Worm (Caenorhabditis elegans) whole organism, early embryonic: ENCODE results near the gene math-14.
"Not testable (repeated sequence)": the region's sequence is repeated elsewhere in the genome, so short reads cannot be mapped to it uniquely, and the experiment has no call there.

Experiments used
- B0310.2 ChIP-seq: sonication (generic microtip); optimal IDR thresholded peaks from 2 replicates; lab custom pipeline; 2016; ENCODE audit warnings: mild to moderate bottlenecking, missing genetic modification characterization, missing compliant biosample characterization
- F13C5.2 ChIP-seq: sonication (generic microtip); optimal IDR thresholded peaks from 2 replicates; lab custom pipeline; 2017; ENCODE audit warnings: mild to moderate bottlenecking, missing genetic modification characterization, inconsistent platforms, missing compliant biosample characterization
- aly-1 ChIP-seq: sonication (generic microtip); optimal IDR thresholded peaks from 2 replicates; lab custom pipeline; 2016; ENCODE audit warnings: missing genetic modification characterization, missing compliant biosample characterization
- ama-1 ChIP-seq: fragments of 150-350 bp; optimal IDR thresholded peaks from 2 replicates; lab custom pipeline; 2014
- ceh-13 ChIP-seq: fragments of 200-800 bp; sonication (Bioruptor generic); optimal IDR thresholded peaks from 2 replicates; lab custom pipeline; 2018; ENCODE audit warnings: mild to moderate bottlenecking, missing genetic modification characterization, missing compliant biosample characterization
- ceh-36 ChIP-seq: sonication (generic microtip); optimal IDR thresholded peaks from 2 replicates; lab custom pipeline; 2016; ENCODE audit warnings: missing genetic modification characterization, inconsistent platforms, missing compliant biosample characterization
- ets-7 ChIP-seq: sonication (generic microtip); optimal IDR thresholded peaks from 2 replicates; lab custom pipeline; 2016; ENCODE audit warnings: missing genotype, missing genetic modification characterization, missing compliant biosample characterization
- flt-1 ChIP-seq: fragments of 200-800 bp; sonication (Bioruptor generic); IDR thresholded peaks from 2 replicates; pipeline ENCODE4 v1.3.6; 2022; ENCODE audit warnings: missing genetic modification characterization, missing compliant biosample characterization
- hmbx-1 ChIP-seq: sonication (generic microtip); optimal IDR thresholded peaks from 2 replicates; lab custom pipeline; 2016; ENCODE audit warnings: mild to moderate bottlenecking, missing genetic modification characterization, missing compliant biosample characterization
- hmg-4 ChIP-seq: fragments of 200-800 bp; sonication (Bioruptor generic); optimal IDR thresholded peaks from 2 replicates; lab custom pipeline; 2018; ENCODE audit warnings: mild to moderate bottlenecking, missing genetic modification characterization, missing compliant biosample characterization
- hnd-1 ChIP-seq: sonication (generic microtip); optimal IDR thresholded peaks from 2 replicates; lab custom pipeline; 2016; ENCODE audit warnings: missing genetic modification characterization, missing compliant biosample characterization
- pes-1 ChIP-seq: fragments of 200-800 bp; sonication (Bioruptor generic); IDR thresholded peaks from 2 replicates; pipeline ENCODE4 v1.3.6; 2022; ENCODE audit warnings: missing genetic modification reagents, missing genetic modification characterization, missing compliant biosample characterization
- scrt-1 ChIP-seq: fragments of 200-800 bp; sonication (Bioruptor generic); IDR thresholded peaks from 2 replicates; pipeline ENCODE4 v1.3.6; 2022; ENCODE audit warnings: missing genetic modification characterization, missing compliant biosample characterization
- sea-1 ChIP-seq: fragments of 200-800 bp; sonication (Bioruptor generic); conservative IDR thresholded peaks from 2 replicates; pipeline ENCODE4 v1.3.6; 2022; ENCODE audit warnings: missing genetic modification characterization, missing compliant biosample characterization
- tbx-11 ChIP-seq: fragments of 200-800 bp; sonication (Bioruptor generic); IDR thresholded peaks from 2 replicates; pipeline ENCODE4 v1.3.6; 2022; ENCODE audit warnings: missing genetic modification characterization, missing compliant biosample characterization
- tbx-37 ChIP-seq: fragments of 200-800 bp; sonication (Bioruptor generic); conservative IDR thresholded peaks from 2 replicates; pipeline ENCODE4 v1.3.6; 2022; ENCODE audit warnings: missing genetic modification reagents, missing genetic modification characterization, missing compliant biosample characterization
- tra-4 ChIP-seq: sonication (generic microtip); optimal IDR thresholded peaks from 2 replicates; lab custom pipeline; 2017; ENCODE audit warnings: missing genetic modification characterization, missing compliant biosample characterization

The math-14 gene

DNA sequence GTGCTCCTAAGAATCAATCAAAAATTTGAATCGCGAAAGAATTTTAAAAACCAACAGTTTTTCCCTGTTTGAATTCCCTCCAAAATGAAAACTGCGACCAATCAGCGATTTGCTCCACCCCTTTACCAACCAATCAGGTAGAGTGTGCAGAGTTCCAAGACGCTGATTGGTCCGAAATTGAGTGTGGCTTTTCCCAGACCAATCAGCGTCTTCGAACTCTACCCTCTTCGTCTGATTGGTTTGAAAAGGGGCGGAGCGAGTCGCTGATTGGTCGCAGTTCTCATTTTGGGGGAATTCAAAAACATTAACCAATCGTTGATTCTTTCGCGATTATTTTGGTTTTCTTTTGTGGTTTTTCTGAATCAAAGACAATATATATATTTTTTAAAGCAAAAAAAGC is 24.7 kb upstream of the math-14 start:
- no peak for TF ChIP-seq ets-7
- no peak for TF ChIP-seq F13C5.2
- TF ChIP-seq tra-4, result no peak
- TF ChIP-seq flt-1 (GFP tag; lab: Robert Waterston, UW), result no peak
- TF ChIP-seq scrt-1 (GFP tag; lab: Robert Waterston, UW), result no peak
- no peak for TF ChIP-seq ama-1
- TF ChIP-seq hmbx-1, result no peak
- TF ChIP-seq hmg-4 (GFP tag; lab: Kevin White, UChicago), result no peak

- no peak for TF ChIP-seq tra-4
- no peak for TF ChIP-seq hnd-1 (tag; lab: Kevin White, UChicago)
- no peak for TF ChIP-seq aly-1
- no peak for TF ChIP-seq F13C5.2
- TF ChIP-seq B0310.2, result no peak
- TF ChIP-seq pes-1 (GFP tag; lab: Robert Waterston, UW), result no peak
- no peak for TF ChIP-seq ama-1
- no peak for TF ChIP-seq hmbx-1
- TF ChIP-seq scrt-1 (GFP tag; lab: Robert Waterston, UW), result no peak
- TF ChIP-seq tbx-11, result no peak
- TF ChIP-seq tbx-37 (GFP tag; lab: Robert Waterston, UW), result no peak
- no peak for TF ChIP-seq ceh-13
- no peak for TF ChIP-seq ceh-36 (tag; lab: Kevin White, UChicago)
- TF ChIP-seq hmg-4 (GFP tag; lab: Kevin White, UChicago), result no peak
- no peak for TF ChIP-seq sea-1 (GFP tag; lab: Robert Waterston, UW)
These were observed 21.1 kb upstream of the math-14 start, which contains the start of gene fbxb-97 for ce11 chrII:1848109-1848508. TSS of gene fbxb-97 (minus strand) at chrII:1848161.

DNA sequence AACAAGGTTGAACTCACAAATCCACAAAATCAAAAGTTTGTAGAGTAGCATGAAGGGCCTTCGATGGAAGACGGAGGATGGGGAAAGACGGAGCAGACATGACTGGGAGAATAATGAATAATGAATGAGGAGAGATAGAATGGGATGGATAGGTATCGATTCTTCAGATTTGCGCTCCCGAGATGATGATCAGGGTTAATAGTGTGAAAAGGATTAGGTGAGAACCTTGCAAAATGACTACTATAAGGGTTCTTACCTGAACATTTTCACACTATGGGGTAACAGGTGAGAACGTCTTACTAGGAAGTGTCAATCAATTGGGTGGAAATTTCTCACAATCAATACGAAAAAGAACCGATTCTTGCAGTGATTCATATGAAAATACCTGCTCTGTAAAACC is 18.9 kb upstream of the math-14 start, which contains the start of gene fbxb-96:
TSS of gene fbxb-96 (minus strand) at position 101 of the 400 bp plus-strand sequence.
- no peak for TF ChIP-seq scrt-1 (GFP tag; lab: Robert Waterston, UW)
- no peak for TF ChIP-seq ceh-36 (tag; lab: Kevin White, UChicago)
- TF ChIP-seq ceh-13, result no peak
- TF ChIP-seq B0310.2, result no peak
- TF ChIP-seq tbx-37 (GFP tag; lab: Robert Waterston, UW), result no peak
- no peak for TF ChIP-seq tbx-11
- no peak for TF ChIP-seq hmbx-1
- TF ChIP-seq flt-1 (GFP tag; lab: Robert Waterston, UW), result no peak

- no peak for TF ChIP-seq flt-1 (GFP tag; lab: Robert Waterston, UW)
- TF ChIP-seq ceh-13, result no peak
- TF ChIP-seq tra-4, result no peak
- TF ChIP-seq tbx-37 (GFP tag; lab: Robert Waterston, UW), result no peak
- no peak for TF ChIP-seq pes-1 (GFP tag; lab: Robert Waterston, UW)
These were observed 18.4 kb upstream of the math-14 start, which contains the start of gene C52E2.3 for ce11 chrII:1850840-1851294. TSS of gene C52E2.3 (plus strand) at chrII:1851244.

- TF ChIP-seq aly-1 (no peak), hmg-4 (GFP tag; lab: Kevin White, UChicago) (no peak), tbx-37 (GFP tag; lab: Robert Waterston, UW) (no peak), hnd-1 (tag; lab: Kevin White, UChicago) (no peak), tra-4 (no peak), B0310.2 (no peak), ceh-36 (tag; lab: Kevin White, UChicago) (no peak), F13C5.2 (no peak), flt-1 (GFP tag; lab: Robert Waterston, UW) (no peak), tbx-11 (no peak), scrt-1 (GFP tag; lab: Robert Waterston, UW) (no peak), hmbx-1 (no peak), ceh-13 (no peak)
These were observed 17.5 kb upstream of the math-14 start for ce11 chrII:1851716-1852115.

DNA sequence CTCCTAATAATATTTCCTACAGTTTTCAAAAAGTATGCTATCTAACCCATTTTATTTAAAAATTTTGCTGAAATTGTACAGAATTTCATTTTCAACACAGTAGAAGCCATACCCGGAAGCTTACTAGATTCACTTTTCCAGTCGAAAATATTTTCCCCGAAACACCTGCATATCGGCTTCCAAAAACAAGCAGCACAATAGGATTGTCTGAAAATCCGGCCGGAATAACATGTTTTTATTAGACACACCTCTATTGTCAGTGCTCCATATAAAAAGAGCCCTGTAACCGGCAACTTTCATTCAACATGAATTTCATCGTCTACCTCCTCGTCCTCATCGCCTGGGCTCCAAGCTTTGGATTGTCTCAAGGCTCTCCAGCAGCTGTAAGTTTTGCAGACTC is 16.7 kb upstream of the math-14 start, which contains the start of gene C52E2.2:
TSS of gene C52E2.2 (plus strand) at position 301 of the 400 bp plus-strand sequence.
- TF ChIP-seq sea-1 (GFP tag; lab: Robert Waterston, UW) (no peak), hmg-4 (GFP tag; lab: Kevin White, UChicago) (no peak), tra-4 (no peak), B0310.2 (no peak), F13C5.2 (no peak), hnd-1 (tag; lab: Kevin White, UChicago) (no peak), ets-7 (no peak), hmbx-1 (no peak)

ce11 chrII:1854094-1854493 is 15.1 kb upstream of the math-14 start, which contains the start of gene fbxb-95:
TSS of gene fbxb-95 (plus strand) at chrII:1854394.
- not testable (repeated sequence) for TF ChIP-seq ceh-36 (tag; lab: Kevin White, UChicago); tra-4; tbx-11

DNA sequence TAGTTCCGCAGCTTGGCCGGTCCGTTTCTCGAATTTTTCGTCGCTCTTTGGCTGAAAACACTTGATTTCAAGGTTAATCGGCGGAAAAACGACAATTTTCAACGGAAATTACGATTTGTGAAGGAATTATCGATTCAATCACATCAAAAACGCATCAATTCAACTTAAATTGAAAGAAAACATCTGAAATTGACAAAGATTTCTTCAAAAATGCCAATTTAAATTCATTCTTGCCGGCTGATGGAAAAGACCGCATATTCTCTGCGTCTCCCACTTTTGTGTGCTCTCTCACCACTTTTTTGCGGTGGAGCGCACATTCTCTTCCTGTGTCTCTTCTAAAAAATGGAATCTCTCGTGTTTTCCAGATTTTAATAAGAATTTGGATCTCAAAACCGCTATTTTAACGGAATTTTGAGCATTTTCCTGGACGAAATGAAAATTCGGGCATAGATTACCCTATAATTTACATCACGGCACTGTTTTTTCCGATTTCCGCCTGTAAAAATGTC is 7.9 kb upstream of the math-14 start, which contains the start of gene C16C4.18:
TSS of gene C16C4.18 (minus strand) at position 51 of the 509 bp plus-strand sequence.
- TF ChIP-seq pes-1 (GFP tag; lab: Robert Waterston, UW); ceh-36 (tag; lab: Kevin White, UChicago); aly-1: not testable (repeated sequence)

DNA sequence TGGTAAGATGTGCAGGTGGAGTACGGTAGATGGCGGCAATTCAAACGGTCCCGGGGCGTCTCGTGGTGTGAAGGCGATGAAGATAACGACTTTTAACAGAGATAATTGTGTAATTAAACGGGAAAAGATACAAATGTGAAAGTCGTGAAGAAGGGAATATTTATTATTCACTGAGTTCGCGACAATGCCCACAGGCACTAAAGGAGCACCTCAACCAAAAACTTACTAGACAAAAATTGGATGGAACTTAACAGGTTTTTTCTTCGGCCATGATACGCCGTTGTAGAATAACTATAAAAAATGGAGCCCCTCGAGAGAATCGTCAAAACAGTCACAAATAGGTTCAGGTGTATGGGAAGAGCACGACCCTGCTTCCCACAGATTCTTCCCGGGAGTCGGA is 6.9 kb upstream of the math-14 start, which contains the start of gene fbxb-98:
TSS of gene fbxb-98 (plus strand) at position 301 of the 400 bp plus-strand sequence.
- not testable (repeated sequence) for TF ChIP-seq hnd-1 (tag; lab: Kevin White, UChicago); ceh-36 (tag; lab: Kevin White, UChicago); aly-1
